Worm (Caenorhabditis elegans) whole organism, midembryonic: ENCODE results near the gene inx-7.

Source experiments
- T22C8.4 ChIP-seq: fragments of 200-800 bp; sonication (Bioruptor generic); IDR thresholded peaks from 2 replicates; pipeline ENCODE4 v1.3.6; 2022; ENCODE audit warnings: missing genetic modification characterization, missing compliant biosample characterization
- cog-1 ChIP-seq: sonication (generic microtip); optimal IDR thresholded peaks from 2 replicates; lab custom pipeline; 2016; ENCODE audit warnings: missing genetic modification characterization, missing compliant biosample characterization
- flt-1 ChIP-seq: fragments of 200-800 bp; sonication (Bioruptor generic); IDR thresholded peaks from 2 replicates; pipeline ENCODE4 v1.3.6; 2022; ENCODE audit warnings: missing genetic modification characterization, missing compliant biosample characterization
- klf-2 ChIP-seq: fragments of 200-800 bp; sonication (Bioruptor generic); conservative IDR thresholded peaks from 2 replicates; pipeline ENCODE4 v1.3.6; 2022; ENCODE audit warnings: missing genetic modification reagents, missing genetic modification characterization, missing compliant biosample characterization
- med-1 ChIP-seq: sonication (generic microtip); optimal IDR thresholded peaks from 2 replicates; lab custom pipeline; 2017; ENCODE audit warnings: missing genetic modification characterization, mild to moderate bottlenecking, missing compliant biosample characterization, antibody characterized with exemption, missing genetic modification reagents; ENCODE audit not compliant: insufficient read depth
- ref-1 ChIP-seq: fragments of 200-800 bp; sonication (Bioruptor generic); conservative IDR thresholded peaks from 2 replicates; pipeline ENCODE4 v1.3.6; 2022; ENCODE audit warnings: missing genetic modification reagents, missing genetic modification characterization, missing compliant biosample characterization
- tab-1 ChIP-seq: fragments of 200-800 bp; sonication (Bioruptor generic); IDR thresholded peaks from 2 replicates; pipeline ENCODE4 v1.3.6; 2022; ENCODE audit warnings: missing genetic modification characterization, missing compliant biosample characterization
- ztf-23 ChIP-seq: fragments of 200-800 bp; sonication (Bioruptor generic); IDR thresholded peaks from 2 replicates; pipeline ENCODE4 v1.3.6; 2022; ENCODE audit warnings: missing genetic modification reagents, missing genetic modification characterization, missing compliant biosample characterization
- ztf-29 ChIP-seq: fragments of 200-800 bp; sonication (Bioruptor generic); IDR thresholded peaks from 2 replicates; pipeline ENCODE4 v1.3.6; 2022; ENCODE audit warnings: missing genetic modification reagents, missing genetic modification characterization, missing compliant biosample characterization

inx-7 gene

ce11 chrIV:5902730-5903129 lies 43.7 kb downstream of the inx-7 start:
- TF ChIP-seq tab-1 (no peak), flt-1 (GFP tag; lab: Robert Waterston, UW) (no peak), med-1 (GFP tag; lab: Kevin White, UChicago) (no peak), ztf-29 (no peak), klf-2 (GFP tag; lab: Robert Waterston, UW) (no peak), ref-1 (GFP tag; lab: Robert Waterston, UW) (no peak), T22C8.4 (GFP tag; lab: Robert Waterston, UW) (no peak), ztf-23 (GFP tag; lab: Robert Waterston, UW) (no peak)

- no peak for TF ChIP-seq flt-1 (GFP tag; lab: Robert Waterston, UW)
- no peak for TF ChIP-seq cog-1 (tag; lab: Kevin White, UChicago)
- TF ChIP-seq med-1 (GFP tag; lab: Kevin White, UChicago): no peak
- no peak for TF ChIP-seq ztf-29
- TF ChIP-seq ztf-23 (GFP tag; lab: Robert Waterston, UW): no peak
- no peak for TF ChIP-seq T22C8.4 (GFP tag; lab: Robert Waterston, UW)
- TF ChIP-seq ref-1 (GFP tag; lab: Robert Waterston, UW): no peak
- no peak for TF ChIP-seq tab-1
- TF ChIP-seq klf-2 (GFP tag; lab: Robert Waterston, UW): no peak
Observed at ce11 chrIV:5896341-5896740, 50.1 kb downstream of the inx-7 start, which contains the start of gene pck-3. pck-3 (plus strand) TSS chrIV:5896641.

- TF ChIP-seq tab-1: no peak
Observed at ce11 chrIV:5895190-5895589, 51.2 kb downstream of the inx-7 start, which contains the start of gene nspb-6. nspb-6 (plus strand) TSS chrIV:5895490.
